Fruit fly (Drosophila melanogaster) whole organism, embryonic: ENCODE data around the gene CG3815.

Source experiments
- Bgb ChIP-seq: fragments of 200-800 bp; sonication (Bioruptor generic); IDR thresholded peaks from 2 replicates; pipeline ENCODE4 v1.3.6; 2022; ENCODE audit warnings: missing biosample characterization, missing genetic modification characterization; ENCODE audit not compliant: partially characterized antibody
- Blimp-1 ChIP-seq: fragments of 200-800 bp; sonication (Bioruptor generic); optimal IDR thresholded peaks from 3 replicates; lab custom pipeline; 2018; ENCODE audit warnings: missing biosample characterization, missing genetic modification characterization, mild to moderate bottlenecking, moderate library complexity, missing genetic modification reagents
- BtbVII ChIP-seq: fragments of 200-800 bp; sonication (Bioruptor generic); optimal IDR thresholded peaks from 3 replicates; lab custom pipeline; 2017; ENCODE audit warnings: missing biosample characterization, mild to moderate bottlenecking, missing genetic modification characterization
- CG1024 ChIP-seq: fragments of 200-800 bp; sonication (Bioruptor generic); IDR thresholded peaks from 2 replicates; pipeline ENCODE4 v1.3.6; 2022; ENCODE audit warnings: missing biosample characterization, missing genetic modification characterization
- CG10274 ChIP-seq: fragments of 200-800 bp; sonication (Bioruptor generic); optimal IDR thresholded peaks from 3 replicates; lab custom pipeline; 2017; ENCODE audit warnings: missing biosample characterization, mild to moderate bottlenecking, missing genetic modification characterization
- CG11723 ChIP-seq: fragments of 200-800 bp; sonication (Bioruptor generic); optimal IDR thresholded peaks from 2 replicates; lab custom pipeline; 2017; ENCODE audit warnings: missing biosample characterization, mild to moderate bottlenecking, missing genetic modification characterization
- CG13296 ChIP-seq: fragments of 200-800 bp; sonication (Bioruptor generic); optimal IDR thresholded peaks from 3 replicates; lab custom pipeline; 2018; ENCODE audit warnings: missing biosample characterization, mild to moderate bottlenecking, missing genetic modification characterization
- CG15073 ChIP-seq: fragments of 200-800 bp; sonication (Bioruptor generic); optimal IDR thresholded peaks from 2 replicates; lab custom pipeline; 2016; ENCODE audit warnings: missing biosample characterization, missing genetic modification characterization
- CG15601 ChIP-seq: fragments of 200-800 bp; sonication (Bioruptor generic); optimal IDR thresholded peaks from 3 replicates; lab custom pipeline; 2019; ENCODE audit warnings: missing biosample characterization, mild to moderate bottlenecking, missing genetic modification characterization, moderate library complexity
- CG17186 ChIP-seq: fragments of 200-800 bp; sonication (Bioruptor generic); optimal IDR thresholded peaks from 3 replicates; lab custom pipeline; 2017; ENCODE audit warnings: missing biosample characterization, missing genetic modification reagents, missing genetic modification characterization
- CG17328 ChIP-seq: fragments of 200-800 bp; sonication (Bioruptor generic); IDR thresholded peaks from 2 replicates; pipeline ENCODE4 v1.3.6; 2022; ENCODE audit warnings: missing biosample characterization, missing genetic modification characterization
- CG17359 ChIP-seq: fragments of 200-800 bp; sonication (Bioruptor generic); optimal IDR thresholded peaks from 3 replicates; lab custom pipeline; 2018; ENCODE audit warnings: missing biosample characterization, mild to moderate bottlenecking, missing genetic modification characterization, moderate library complexity
- CG18011 ChIP-seq: fragments of 200-800 bp; sonication (Bioruptor generic); optimal IDR thresholded peaks from 2 replicates; lab custom pipeline; 2017; ENCODE audit warnings: missing biosample characterization, missing genetic modification characterization, mild to moderate bottlenecking, moderate library complexity, missing genotype
- CG2678 ChIP-seq: fragments of 200-800 bp; sonication (Bioruptor generic); optimal IDR thresholded peaks from 3 replicates; lab custom pipeline; 2019; ENCODE audit warnings: missing biosample characterization, mild to moderate bottlenecking, missing genetic modification characterization, moderate library complexity
- CG31441 ChIP-seq: fragments of 200-800 bp; sonication (Bioruptor generic); IDR thresholded peaks from 2 replicates; pipeline ENCODE4 v1.3.6; 2022; ENCODE audit warnings: missing biosample characterization, missing genetic modification characterization
- CG3726 ChIP-seq: fragments of 200-800 bp; sonication (Bioruptor generic); IDR thresholded peaks from 3 replicates; pipeline ENCODE4, ENCODE4 v1.3.6; 2022; ENCODE audit warnings: missing biosample characterization, missing genetic modification characterization
- CG4360 ChIP-seq: fragments of 200-800 bp; sonication (Bioruptor generic); IDR thresholded peaks from 2 replicates; pipeline ENCODE4 v1.3.6; 2022; ENCODE audit warnings: missing biosample characterization, missing genetic modification characterization
- CG7987 ChIP-seq: fragments of 200-800 bp; sonication (Bioruptor generic); optimal IDR thresholded peaks from 2 replicates; lab custom pipeline; 2018; ENCODE audit warnings: missing biosample characterization, mild to moderate bottlenecking, missing genetic modification characterization, moderate library complexity
- CG9437 ChIP-seq: fragments of 200-800 bp; sonication (Bioruptor generic); optimal IDR thresholded peaks from 2 replicates; lab custom pipeline; 2018; ENCODE audit warnings: missing biosample characterization, mild to moderate bottlenecking, missing genetic modification characterization
- CkIIα-i1 ChIP-seq: fragments of 200-800 bp; sonication (Bioruptor generic); IDR thresholded peaks from 2 replicates; pipeline ENCODE4 v1.3.6; 2022; ENCODE audit warnings: missing biosample characterization, missing genetic modification characterization
- D19B ChIP-seq: fragments of 200-800 bp; sonication (Bioruptor generic); optimal IDR thresholded peaks from 2 replicates; lab custom pipeline; 2017; ENCODE audit warnings: missing biosample characterization, mild to moderate bottlenecking, missing genetic modification characterization
- Doc3 ChIP-seq: fragments of 200-800 bp; sonication (Bioruptor generic); IDR thresholded peaks from 3 replicates; pipeline ENCODE4 v1.3.6; 2022; ENCODE audit warnings: missing biosample characterization, missing genetic modification characterization; ENCODE audit not compliant: partially characterized antibody
- Ets65A ChIP-seq: fragments of 200-800 bp; sonication (Bioruptor generic); peaks from one replicate; lab custom pipeline; 2016; ENCODE audit warnings: missing biosample characterization, missing genetic modification characterization
- Hr78 ChIP-seq, 2 experiments: fragments of 200-800 bp in 1 of 2; fragments of >200 bp in 1 of 2; sonication (Bioruptor generic) in 1 of 2; optimal IDR thresholded peaks; 2 replicates each; lab custom pipeline; 2017 to 2019; ENCODE audit warnings: missing biosample characterization in 2 of 2, missing genetic modification characterization in 2 of 2, mild to moderate bottlenecking in 1 of 2, moderate library complexity in 1 of 2
- NK7.1 ChIP-seq: fragments of 200-800 bp; sonication (Bioruptor generic); optimal IDR thresholded peaks from 3 replicates; lab custom pipeline; 2016; ENCODE audit warnings: missing biosample characterization, missing genetic modification characterization
- Trl ChIP-seq, 3 experiments: fragments of >200 bp in 2 of 3; fragments of 200-800 bp in 1 of 3; sonication (Bioruptor generic) in 1 of 3; optimal IDR thresholded peaks; 2 replicates in 1 of 3; 3 replicates in 2 of 3; lab custom pipeline; 2016 to 2017; ENCODE audit warnings: missing biosample characterization in 1 of 3, missing genetic modification characterization in 1 of 3
- Vsx1 ChIP-seq: fragments of 200-800 bp; sonication (Bioruptor generic); optimal IDR thresholded peaks from 2 replicates; lab custom pipeline; 2017; ENCODE audit warnings: missing biosample characterization, mild to moderate bottlenecking, missing genetic modification characterization, missing genetic modification reagents
- br ChIP-seq: fragments of >200 bp; optimal IDR thresholded peaks from 2 replicates; lab custom pipeline; 2017
- corto ChIP-seq: fragments of 200-800 bp; sonication (Bioruptor generic); optimal IDR thresholded peaks from 2 replicates; lab custom pipeline; 2016; ENCODE audit warnings: missing biosample characterization, mild to moderate bottlenecking, missing genetic modification characterization, moderate library complexity
- crol ChIP-seq: fragments of 200-800 bp; sonication (Bioruptor generic); IDR thresholded peaks from 2 replicates; pipeline ENCODE4 v1.3.6; 2022; ENCODE audit warnings: missing biosample characterization, missing genetic modification characterization
- dati ChIP-seq: fragments of 200-800 bp; sonication (Bioruptor generic); IDR thresholded peaks from 2 replicates; pipeline ENCODE4 v1.3.6; 2022; ENCODE audit warnings: missing biosample characterization, missing genetic modification characterization
- dimm ChIP-seq: fragments of 200-800 bp; sonication (Bioruptor generic); IDR thresholded peaks from 2 replicates; pipeline ENCODE4 v1.3.6; 2022; ENCODE audit warnings: missing biosample characterization, missing genetic modification characterization
- dpn ChIP-seq, 2 experiments: fragments of 200-800 bp; sonication (Bioruptor generic); optimal IDR thresholded peaks; 3 replicates each; lab custom pipeline; 2016; ENCODE audit warnings: missing biosample characterization in 2 of 2, missing genetic modification characterization in 2 of 2
- ewg ChIP-seq: fragments of 200-800 bp; sonication (Bioruptor generic); optimal IDR thresholded peaks from 3 replicates; lab custom pipeline; 2017; ENCODE audit warnings: mild to moderate bottlenecking, missing biosample characterization, missing genetic modification reagents, missing genetic modification characterization
- gem ChIP-seq: fragments of 200-800 bp; sonication (Bioruptor generic); optimal IDR thresholded peaks from 2 replicates; lab custom pipeline; 2019; ENCODE audit warnings: missing biosample characterization, mild to moderate bottlenecking, missing genetic modification characterization, moderate library complexity
- h ChIP-seq: fragments of >200 bp; optimal IDR thresholded peaks from 2 replicates; lab custom pipeline; 2017
- ham ChIP-seq: fragments of 200-800 bp; sonication (Bioruptor generic); IDR thresholded peaks from 2 replicates; pipeline ENCODE4 v1.3.6; 2022; ENCODE audit warnings: missing biosample characterization, missing genetic modification characterization
- lbe ChIP-seq: fragments of 200-800 bp; sonication (Bioruptor generic); optimal IDR thresholded peaks from 2 replicates; lab custom pipeline; 2016; ENCODE audit warnings: missing biosample characterization, mild to moderate bottlenecking, missing genetic modification characterization
- nom ChIP-seq: fragments of 200-800 bp; sonication (Bioruptor generic); optimal IDR thresholded peaks from 2 replicates; lab custom pipeline; 2017; ENCODE audit warnings: missing biosample characterization, missing genetic modification characterization, mild to moderate bottlenecking, moderate library complexity, missing genetic modification reagents
- oc ChIP-seq: fragments of 200-800 bp; sonication (Bioruptor generic); optimal IDR thresholded peaks from 2 replicates; lab custom pipeline; 2018; ENCODE audit warnings: missing biosample characterization, mild to moderate bottlenecking, missing genetic modification characterization, moderate library complexity
- row ChIP-seq: fragments of 200-800 bp; sonication (Bioruptor generic); IDR thresholded peaks from 3 replicates; pipeline ENCODE4 v1.3.6; 2022; ENCODE audit warnings: missing biosample characterization, missing genetic modification characterization
- run ChIP-seq: fragments of 200-800 bp; sonication (Bioruptor generic); optimal IDR thresholded peaks from 3 replicates; lab custom pipeline; 2018; ENCODE audit warnings: missing biosample characterization, mild to moderate bottlenecking, missing genetic modification characterization
- sens ChIP-seq: fragments of 200-800 bp; sonication (Bioruptor generic); peaks from one replicate; lab custom pipeline; 2016; ENCODE audit warnings: missing biosample characterization, missing genetic modification characterization
- shn ChIP-seq: fragments of 200-800 bp; sonication (Bioruptor generic); optimal IDR thresholded peaks from 3 replicates; lab custom pipeline; 2016; ENCODE audit warnings: missing biosample characterization, missing genetic modification characterization
- slou ChIP-seq: fragments of 200-800 bp; sonication (Bioruptor generic); optimal IDR thresholded peaks from 3 replicates; lab custom pipeline; 2016; ENCODE audit warnings: missing biosample characterization, missing genetic modification characterization
- sug ChIP-seq: fragments of 200-800 bp; optimal IDR thresholded peaks from 2 replicates; lab custom pipeline; 2019; ENCODE audit warnings: missing biosample characterization, mild to moderate bottlenecking, missing genetic modification characterization, moderate library complexity
- yki ChIP-seq: fragments of >200 bp; optimal IDR thresholded peaks from 3 replicates; lab custom pipeline; 2018

Gene CG3815

dm6 chrX:6341678-6342077 is 46.5 kb downstream of the CG3815 start:
- TF ChIP-seq sens: peak; percentile 25
- TF ChIP-seq nom (GFP tag; lab: Kevin White, UChicago): peak; percentile 7
- peak; percentile 5 for TF ChIP-seq oc
- peak; percentile 59; the same call in 1 of the 2 replicates for TF ChIP-seq crol (GFP tag; lab: Robert Waterston, UW)
- peak in 1 of 2 experiments; percentile 25 for TF ChIP-seq Trl (optimal IDR thresholded peaks at IDR 0.05; lab: Kevin White, UChicago)
- no peak for TF ChIP-seq Trl (GFP tag; optimal IDR thresholded peaks at IDR 0.05; lab: Kevin White, UChicago)
- TF ChIP-seq Blimp-1 (GFP tag; lab: Kevin White, UChicago): peak; percentile 6
- TF ChIP-seq CG17328: no peak
- TF ChIP-seq Hr78 (GFP tag; optimal IDR thresholded peaks at IDR 0.05; lab: Kevin White, UChicago): peak in 1 of 2 experiments; percentile 7
- TF ChIP-seq slou (GFP tag; lab: Kevin White, UChicago): no peak

DNA sequence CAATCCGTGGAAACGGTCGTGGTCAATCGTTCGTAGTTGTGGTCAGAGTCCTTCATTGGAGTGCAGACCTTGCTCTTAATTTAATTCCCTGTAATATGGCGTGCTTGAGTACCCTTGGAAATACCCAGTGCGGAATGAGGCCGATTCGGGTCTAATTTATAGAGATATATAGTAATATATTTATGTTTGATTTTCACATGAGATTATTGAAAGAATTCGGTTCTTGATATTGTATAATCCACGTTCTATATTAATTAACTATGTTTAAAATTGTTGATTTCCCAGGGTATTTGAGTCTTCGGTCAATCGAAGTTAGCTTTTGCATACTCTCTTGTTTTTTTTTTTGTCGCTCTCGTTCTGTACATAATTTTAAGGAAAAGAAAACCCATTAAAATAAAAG is 48.1 kb downstream of the CG3815 start:
- TF ChIP-seq shn (GFP tag; lab: Kevin White, UChicago) (no peak), Ets65A (peak; percentile 15), row (GFP tag; lab: Robert Waterston, UW) (0 out of 3 replicates have a peak, but pooled peaks have one; percentile 16), CG17359 (no peak), CG2678 (tag; lab: Kevin White, UChicago) (no peak), CG1024 (GFP tag; lab: Robert Waterston, UW) (no peak), br (no peak), h (lab: Kevin White, UChicago) (no peak), corto (GFP tag; lab: Kevin White, UChicago) (peak; percentile 18), gem (tag; lab: Kevin White, UChicago) (no peak), D19B (GFP tag; lab: Kevin White, UChicago) (peak; percentile 39), sug (tag; lab: Kevin White, UChicago) (no peak), CG7987 (no peak), lbe (GFP tag; lab: Kevin White, UChicago) (peak; percentile 60), NK7.1 (GFP tag; lab: Kevin White, UChicago) (no peak)

dm6 chrX:6343786-6344537 is 48.8 kb downstream of the CG3815 start:
- TF ChIP-seq CG4360 (0 out of 2 replicates have a peak, but pooled peaks have one; percentile 41), run (tag; lab: Kevin White, UChicago) (no peak), CG31441 (GFP tag; lab: Robert Waterston, UW) (no peak), CG18011 (GFP tag; lab: Kevin White, UChicago) (no peak), Doc3 (GFP tag; lab: Robert Waterston, UW) (no peak), dati (GFP tag; lab: Robert Waterston, UW) (no peak), CkIIα-i1 (no peak), CG17186 (no peak), CG15601 (tag; lab: Kevin White, UChicago) (peak; percentile 6), CG15073 (GFP tag; lab: Kevin White, UChicago) (no peak), Ets65A (peak; percentile 13), ham (GFP tag; lab: Robert Waterston, UW) (no peak), CG10274 (no peak), dimm (GFP tag; lab: Robert Waterston, UW) (0 out of 2 replicates have a peak, but pooled peaks have one; percentile 25), ewg (GFP tag; lab: Kevin White, UChicago) (peak; percentile 32), CG3726 (GFP tag; lab: Robert Waterston, UW) (no peak), BtbVII (GFP tag; lab: Kevin White, UChicago) (no peak), yki (no peak), CG13296 (no peak), Bgb (GFP tag; lab: Robert Waterston, UW) (peak; percentile 25; the same call in 1 of the 2 replicates), dpn (GFP tag; optimal IDR thresholded peaks at IDR 0.05; lab: Kevin White, UChicago) (peak in 1 of 2 experiments; percentile 5), CG9437 (GFP tag; lab: Kevin White, UChicago) (no peak), crol (GFP tag; lab: Robert Waterston, UW) (peak; percentile 90), Vsx1 (GFP tag; lab: Kevin White, UChicago) (no peak), CG11723 (no peak)
